Worm (Caenorhabditis elegans) whole organism, late embryonic: Measurements from ENCODE around the gene bus-1.

Experiments
- K09A11.1 ChIP-seq: sonication (generic microtip); optimal IDR thresholded peaks from 2 replicates; lab custom pipeline; 2017; ENCODE audit warnings: antibody characterized with exemption, mild to moderate bottlenecking, missing genetic modification characterization, missing compliant biosample characterization; ENCODE audit not compliant: insufficient read depth
- T23F11.4 ChIP-seq: fragments of 200-800 bp; sonication (Bioruptor generic); optimal IDR thresholded peaks from 2 replicates; lab custom pipeline; 2018; ENCODE audit warnings: mild to moderate bottlenecking, missing genetic modification characterization, missing compliant biosample characterization
- Y22D7AL.16 ChIP-seq: sonication (generic microtip); optimal IDR thresholded peaks from 2 replicates; lab custom pipeline; 2016; ENCODE audit warnings: missing genetic modification characterization, missing compliant biosample characterization
- ceh-14 ChIP-seq: sonication (generic microtip); optimal IDR thresholded peaks from 2 replicates; lab custom pipeline; 2016; ENCODE audit warnings: missing genotype, missing genetic modification characterization, missing compliant biosample characterization
- ceh-18 ChIP-seq: sonication (generic microtip); optimal IDR thresholded peaks from 2 replicates; lab custom pipeline; 2016; ENCODE audit warnings: missing genetic modification characterization, missing compliant biosample characterization
- ceh-19 ChIP-seq: fragments of 200-800 bp; sonication (Bioruptor generic); optimal IDR thresholded peaks from 2 replicates; lab custom pipeline; 2018; ENCODE audit warnings: mild to moderate bottlenecking, missing genetic modification characterization, missing compliant biosample characterization
- ceh-30 ChIP-seq: fragments of 150-350 bp; optimal IDR thresholded peaks from 2 replicates; lab custom pipeline; 2014; ENCODE audit warnings: missing biosample characterization, missing genetic modification characterization
- ceh-34 ChIP-seq: sonication (generic microtip); optimal IDR thresholded peaks from 2 replicates; lab custom pipeline; 2016; ENCODE audit warnings: mild to moderate bottlenecking, missing genetic modification characterization, missing compliant biosample characterization
- ceh-48 ChIP-seq: sonication (generic microtip); optimal IDR thresholded peaks from 2 replicates; lab custom pipeline; 2016; ENCODE audit warnings: missing genetic modification characterization, inconsistent platforms, missing compliant biosample characterization
- ceh-6 ChIP-seq: fragments of 200-800 bp; sonication (Bioruptor generic); optimal IDR thresholded peaks from 2 replicates; lab custom pipeline; 2018; ENCODE audit warnings: mild to moderate bottlenecking, missing genetic modification characterization, missing compliant biosample characterization
- ceh-9 ChIP-seq: sonication (generic microtip); optimal IDR thresholded peaks from 2 replicates; lab custom pipeline; 2016; ENCODE audit warnings: mild to moderate bottlenecking, missing genetic modification characterization, inconsistent platforms, missing compliant biosample characterization
- che-1 ChIP-seq: sonication (generic microtip); optimal IDR thresholded peaks from 2 replicates; lab custom pipeline; 2016; ENCODE audit warnings: mild to moderate bottlenecking, missing genetic modification characterization, missing compliant biosample characterization
- dmd-4 ChIP-seq: sonication (generic microtip); optimal IDR thresholded peaks from 2 replicates; lab custom pipeline; 2016; ENCODE audit warnings: borderline replicate concordance, missing genetic modification characterization, missing compliant biosample characterization
- elt-2 ChIP-seq: sonication (generic microtip); optimal IDR thresholded peaks from 2 replicates; lab custom pipeline; 2016; ENCODE audit warnings: missing genetic modification reagents, missing genetic modification characterization, missing compliant biosample characterization
- elt-4 ChIP-seq: sonication (generic microtip); optimal IDR thresholded peaks from 2 replicates; lab custom pipeline; 2016; ENCODE audit warnings: missing genetic modification characterization, missing compliant biosample characterization
- ets-4 ChIP-seq: sonication (generic microtip); optimal IDR thresholded peaks from 2 replicates; lab custom pipeline; 2016; ENCODE audit warnings: missing genetic modification characterization, missing compliant biosample characterization
- fax-1 ChIP-seq: sonication (generic microtip); optimal IDR thresholded peaks from 2 replicates; lab custom pipeline; 2016; ENCODE audit warnings: missing genotype, missing genetic modification characterization, missing compliant biosample characterization
- fkh-10 ChIP-seq: fragments of 150-350 bp; optimal IDR thresholded peaks from 2 replicates; lab custom pipeline; 2014; ENCODE audit warnings: missing biosample characterization, missing genetic modification reagents, missing genetic modification characterization
- gmeb-2 ChIP-seq: sonication (generic microtip); optimal IDR thresholded peaks from 2 replicates; lab custom pipeline; 2016; ENCODE audit warnings: missing genetic modification characterization, inconsistent platforms, missing compliant biosample characterization
- hlh-30 ChIP-seq: sonication (generic microtip); optimal IDR thresholded peaks from 2 replicates; lab custom pipeline; 2017; ENCODE audit warnings: antibody characterized with exemption, missing genetic modification characterization, missing compliant biosample characterization; ENCODE audit not compliant: insufficient read depth
- madf-2 ChIP-seq: sonication (generic microtip); optimal IDR thresholded peaks from 2 replicates; lab custom pipeline; 2017; ENCODE audit warnings: missing genetic modification characterization, missing compliant biosample characterization
- pat-9 ChIP-seq: fragments of 200-800 bp; sonication (Bioruptor generic); optimal IDR thresholded peaks from 2 replicates; lab custom pipeline; 2018; ENCODE audit warnings: mild to moderate bottlenecking, missing genetic modification characterization, moderate library complexity, missing compliant biosample characterization
- pha-2 ChIP-seq: sonication (generic microtip); optimal IDR thresholded peaks from 2 replicates; lab custom pipeline; 2017; ENCODE audit warnings: mild to moderate bottlenecking, missing genetic modification characterization, missing compliant biosample characterization
- pha-4 ChIP-seq: fragments of 150-350 bp; optimal IDR thresholded peaks from 2 replicates; lab custom pipeline; 2018; ENCODE audit warnings: missing biosample characterization, missing genetic modification reagents, missing genetic modification characterization
- pros-1 ChIP-seq: fragments of 150-350 bp; optimal IDR thresholded peaks from 2 replicates; lab custom pipeline; 2014; ENCODE audit warnings: missing biosample characterization, missing genetic modification reagents, missing genetic modification characterization
- ref-2 ChIP-seq: sonication (generic microtip); optimal IDR thresholded peaks from 2 replicates; lab custom pipeline; 2016; ENCODE audit warnings: missing genetic modification characterization, missing compliant biosample characterization
- rnt-1 ChIP-seq: sonication (generic microtip); optimal IDR thresholded peaks from 2 replicates; lab custom pipeline; 2016; ENCODE audit warnings: missing genetic modification characterization, missing compliant biosample characterization
- sdc-2 ChIP-seq: sonication (generic microtip); optimal IDR thresholded peaks from 2 replicates; lab custom pipeline; 2016; ENCODE audit warnings: missing genotype, missing genetic modification characterization, missing compliant biosample characterization
- sox-4 ChIP-seq: sonication (generic microtip); optimal IDR thresholded peaks from 2 replicates; lab custom pipeline; 2017; ENCODE audit warnings: mild to moderate bottlenecking, missing genetic modification characterization, inconsistent platforms, missing compliant biosample characterization
- tbx-2 ChIP-seq: sonication (generic microtip); optimal IDR thresholded peaks from 2 replicates; lab custom pipeline; 2016; ENCODE audit warnings: missing genetic modification characterization, missing compliant biosample characterization
- unc-3 ChIP-seq, 2 experiments: fragments of 200-800 bp in 1 of 2; sonication (Bioruptor generic) in 1 of 2; sonication (generic microtip) in 1 of 2; conservative IDR thresholded peaks in 1 of 2; optimal IDR thresholded peaks in 1 of 2; 2 replicates each; pipeline versions ENCODE4 v1.3.6 to Lab custom; 2016 to 2022; ENCODE audit warnings: missing compliant biosample characterization in 2 of 2, missing genetic modification characterization in 2 of 2, missing genetic modification reagents in 1 of 2
- unc-55 ChIP-seq: sonication (generic microtip); optimal IDR thresholded peaks from 2 replicates; lab custom pipeline; 2017; ENCODE audit warnings: missing biosample characterization, missing genetic modification reagents, missing genetic modification characterization
- unc-86 ChIP-seq: sonication (generic microtip); optimal IDR thresholded peaks from 2 replicates; lab custom pipeline; 2016; ENCODE audit warnings: missing genetic modification characterization, missing compliant biosample characterization
- zip-5 ChIP-seq: sonication (generic microtip); optimal IDR thresholded peaks from 2 replicates; lab custom pipeline; 2016; ENCODE audit warnings: missing genetic modification characterization, missing compliant biosample characterization

The bus-1 gene

DNA sequence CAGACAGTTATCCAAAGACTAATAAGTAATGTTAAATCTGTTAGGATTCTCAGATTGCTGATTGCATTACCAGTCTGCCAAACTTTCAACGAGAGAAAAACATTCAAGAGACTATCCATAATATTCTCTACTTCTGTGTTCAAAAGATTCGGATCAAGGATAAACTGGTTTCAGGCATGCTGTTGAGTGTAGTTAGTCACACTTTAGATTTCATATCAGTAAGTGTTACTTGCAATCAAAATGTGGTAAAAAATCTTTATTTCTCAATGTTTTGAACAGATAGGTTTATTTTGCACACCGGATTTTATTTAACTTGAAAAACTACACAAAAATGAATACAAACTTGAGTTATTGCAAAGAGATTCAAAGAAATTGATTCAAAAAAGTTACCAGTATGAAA lies 2.5 kb downstream of the bus-1 start, which contains the start of gene oac-41:
Gene oac-41, minus strand, starts transcription at position 101 of the 400 bp plus-strand sequence.
- TF ChIP-seq ceh-18 (tag; lab: Kevin White, UChicago) = no peak
- no peak for TF ChIP-seq unc-3 (GFP tag; conservative IDR thresholded peaks at IDR 0.05; lab: Robert Waterston, UW)
- TF ChIP-seq unc-3 (tag; optimal IDR thresholded peaks at IDR 0.05; lab: Kevin White, UChicago) = no peak
- TF ChIP-seq sox-4 (tag; lab: Kevin White, UChicago) = no peak
- TF ChIP-seq K09A11.1 = no peak
- TF ChIP-seq madf-2 (tag; lab: Kevin White, UChicago) = no peak
- no peak for TF ChIP-seq unc-55 (GFP tag; lab: Kevin White, UChicago)
- TF ChIP-seq ceh-6 (GFP tag; lab: Kevin White, UChicago) = no peak
- TF ChIP-seq pha-2 (tag; lab: Kevin White, UChicago) = no peak
- TF ChIP-seq fax-1 (tag; lab: Kevin White, UChicago) = no peak

ce11 chrV:9018871-9019270 lies 5.7 kb downstream of the bus-1 start:
- TF ChIP-seq Y22D7AL.16 (tag; lab: Kevin White, UChicago) (no peak), ref-2 (tag; lab: Kevin White, UChicago) (no peak), tbx-2 (tag; lab: Kevin White, UChicago) (no peak), che-1 (tag; lab: Kevin White, UChicago) (no peak), ceh-19 (GFP tag; lab: Kevin White, UChicago) (no peak), T23F11.4 (no peak), ceh-14 (tag; lab: Kevin White, UChicago) (no peak), fkh-10 (no peak), ets-4 (tag; lab: Kevin White, UChicago) (no peak)

DNA sequence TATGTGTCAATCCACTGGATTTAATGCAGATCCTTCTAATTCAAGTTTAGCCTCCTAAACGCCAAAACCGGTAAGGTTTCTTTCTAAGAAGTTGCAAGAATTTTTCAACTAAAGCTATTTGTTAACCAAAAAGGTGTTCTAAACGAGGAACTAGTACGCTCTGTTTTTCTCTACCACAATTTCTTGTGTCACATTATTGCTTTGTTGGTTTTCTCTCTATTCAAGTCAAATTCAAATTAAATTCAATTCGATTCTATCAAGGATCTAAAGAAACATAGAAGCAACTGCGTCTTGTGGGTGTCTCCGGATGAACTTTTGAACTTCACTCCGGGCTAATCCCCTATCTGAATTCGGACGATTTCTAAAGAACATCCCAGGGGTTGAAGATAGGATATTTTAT lies 8.1 kb downstream of the bus-1 start, which contains the start of gene oac-40:
Gene oac-40, plus strand, starts transcription at position 301 of the 400 bp plus-strand sequence.
- TF ChIP-seq ceh-48 (tag; lab: Kevin White, UChicago) (no peak), sox-4 (tag; lab: Kevin White, UChicago) (no peak), ceh-19 (GFP tag; lab: Kevin White, UChicago) (no peak), zip-5 (tag; lab: Kevin White, UChicago) (no peak), elt-4 (tag; lab: Kevin White, UChicago) (no peak), dmd-4 (no peak), unc-55 (GFP tag; lab: Kevin White, UChicago) (no peak), ceh-9 (tag; lab: Kevin White, UChicago) (no peak), rnt-1 (no peak), unc-86 (tag; lab: Kevin White, UChicago) (no peak), sdc-2 (no peak), unc-3 (GFP tag; conservative IDR thresholded peaks at IDR 0.05; lab: Robert Waterston, UW) (no peak), unc-3 (tag; optimal IDR thresholded peaks at IDR 0.05; lab: Kevin White, UChicago) (no peak), pha-4 (tag; lab: Kevin White, UChicago) (no peak), ceh-34 (tag; lab: Kevin White, UChicago) (no peak), fax-1 (tag; lab: Kevin White, UChicago) (no peak)

- TF ChIP-seq T23F11.4 = no peak
These were observed 9.1 kb downstream of the bus-1 start, which contains the start of gene srt-18 for ce11 chrV:9015540-9015939. TSS of gene srt-18 (minus strand) at chrV:9015640.

ce11 chrV:9013765-9014164 lies 10.8 kb downstream of the bus-1 start, which contains the start of gene srh-201:
TSS of gene srh-201 (minus strand) at chrV:9013865.
- no peak for TF ChIP-seq pros-1 (tag; lab: Kevin White, UChicago)
- TF ChIP-seq, all 69 proteins: peak for 0

DNA sequence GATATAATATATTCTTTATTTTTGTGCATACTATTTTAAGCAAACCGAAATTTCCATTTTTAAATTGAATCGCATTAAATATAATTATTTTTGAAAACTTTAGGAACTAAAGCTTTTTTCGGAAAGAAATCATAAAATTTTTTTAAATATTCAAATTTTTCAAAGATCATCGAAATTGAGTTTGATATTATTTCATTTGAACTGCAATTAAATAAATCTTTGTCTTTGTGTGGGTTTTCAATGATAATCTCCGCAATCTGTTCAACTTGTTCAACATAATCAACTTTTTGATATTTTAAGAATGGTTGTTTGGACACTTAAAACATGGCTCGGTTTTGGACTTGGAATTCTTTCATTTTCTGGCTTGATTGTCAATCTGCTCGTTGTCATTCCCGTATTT lies 15.4 kb downstream of the bus-1 start, which contains the start of gene srx-2:
Gene srx-2, plus strand, starts transcription at position 301 of the 400 bp plus-strand sequence.
- TF ChIP-seq ref-2 (tag; lab: Kevin White, UChicago) (no peak), Y22D7AL.16 (tag; lab: Kevin White, UChicago) (no peak), pat-9 (tag; lab: Kevin White, UChicago) (no peak), gmeb-2 (tag; lab: Kevin White, UChicago) (no peak), hlh-30 (tag; lab: Kevin White, UChicago) (no peak), dmd-4 (no peak), ceh-30 (tag; lab: Kevin White, UChicago) (no peak), elt-2 (tag; lab: Kevin White, UChicago) (no peak), T23F11.4 (no peak), fkh-10 (no peak)
- TF ChIP-seq, all 69 proteins: peak for 0
